Worm (Caenorhabditis elegans) whole organism, L4/young adult: ENCODE results near the gene C53A3.1.
"Not testable (repeated sequence)": the region's sequence is repeated elsewhere in the genome, so short reads cannot be mapped to it uniquely, and the experiment has no call there.

Experiments
- W03F9.2 ChIP-seq: fragments of 150-350 bp; optimal IDR thresholded peaks from 2 replicates; lab custom pipeline; 2014; ENCODE audit warnings: missing biosample characterization, missing genetic modification characterization
- dao-5 ChIP-seq: sonication (generic microtip); optimal IDR thresholded peaks from 2 replicates; lab custom pipeline; 2016; ENCODE audit warnings: missing genotype, missing genetic modification characterization, moderate library complexity, missing compliant biosample characterization
- him-1 ChIP-seq: sonication (generic microtip); optimal IDR thresholded peaks from 2 replicates; lab custom pipeline; 2016; ENCODE audit warnings: missing genotype, missing genetic modification reagents, missing genetic modification characterization, missing compliant biosample characterization

Gene C53A3.1

ce11 chrV:5760132-5760531 is at the start of gene C53A3.1:
Gene C53A3.1, minus strand, starts transcription at chrV:5760232.
- TF ChIP-seq W03F9.2, result no peak
- TF ChIP-seq dao-5 (tag; lab: Kevin White, UChicago), result no peak
- TF ChIP-seq him-1, result no peak

- no peak for TF ChIP-seq W03F9.2
- no peak for TF ChIP-seq dao-5 (tag; lab: Kevin White, UChicago)
- TF ChIP-seq him-1, result no peak
Measured at ce11 chrV:5805467-5805866, 45.4 kb upstream of the C53A3.1 start, which contains the start of gene ZC250.5. Gene ZC250.5, plus strand, starts transcription at chrV:5805767.

ce11 chrV:5799373-5799772 is 39.3 kb upstream of the C53A3.1 start, which contains the start of gene cyn-17:
Gene cyn-17, plus strand, starts transcription at chrV:5799673.
- TF ChIP-seq him-1 (no peak), W03F9.2 (no peak), dao-5 (tag; lab: Kevin White, UChicago) (no peak)

ce11 chrV:5798132-5798531 is 38.1 kb upstream of the C53A3.1 start, which contains the start of gene nstp-3:
Gene nstp-3, minus strand, starts transcription at chrV:5798232.
- TF ChIP-seq W03F9.2, result no peak
- no peak for TF ChIP-seq him-1
- no peak for TF ChIP-seq dao-5 (tag; lab: Kevin White, UChicago)

ce11 chrV:5792031-5792430 is 32.0 kb upstream of the C53A3.1 start, which contains the start of gene ZC250.2:
Gene ZC250.2, plus strand, starts transcription at chrV:5792331.
- TF ChIP-seq dao-5 (tag; lab: Kevin White, UChicago), result no peak
- no peak for TF ChIP-seq him-1
- TF ChIP-seq W03F9.2, result no peak

ce11 chrV:5790497-5791280 is 30.7 kb upstream of the C53A3.1 start, which contains the start of the genes nhr-142 and F44E7.9:
Gene nhr-142, minus strand, starts transcription at chrV:5790553.
Gene F44E7.9, plus strand, starts transcription at chrV:5791230.
- TF ChIP-seq him-1, result peak; percentile 69
- TF ChIP-seq W03F9.2, result peak; percentile 90
- TF ChIP-seq dao-5 (tag; lab: Kevin White, UChicago), result no peak

ce11 chrV:5788650-5789049 is 28.6 kb upstream of the C53A3.1 start:
- no peak for TF ChIP-seq W03F9.2

- TF ChIP-seq dao-5 (tag; lab: Kevin White, UChicago), result no peak
- TF ChIP-seq W03F9.2, result no peak
- TF ChIP-seq him-1, result no peak
Measured at ce11 chrV:5785372-5785771, 25.3 kb upstream of the C53A3.1 start, which contains the start of gene F44E7.7. Gene F44E7.7, minus strand, starts transcription at chrV:5785472.

- TF ChIP-seq W03F9.2 (no peak), dao-5 (tag; lab: Kevin White, UChicago) (no peak), him-1 (no peak)
Measured at ce11 chrV:5782687-5783086, 22.7 kb upstream of the C53A3.1 start, which contains the start of gene fbxa-183. Gene fbxa-183, minus strand, starts transcription at chrV:5782787.

ce11 chrV:5780713-5781360 is 20.8 kb upstream of the C53A3.1 start, which contains the start of gene F44E7.5:
Gene F44E7.5, minus strand, starts transcription at chrV:5780922.
- TF ChIP-seq dao-5 (tag; lab: Kevin White, UChicago), result no peak
- TF ChIP-seq W03F9.2, result peak; percentile 50
- TF ChIP-seq him-1, result no peak

- TF ChIP-seq dao-5 (tag; lab: Kevin White, UChicago) (no peak), him-1 (no peak), W03F9.2 (no peak)
Measured at ce11 chrV:5779984-5780383, 20.0 kb upstream of the C53A3.1 start.

ce11 chrV:5776941-5777340 is 16.9 kb upstream of the C53A3.1 start, which contains the start of gene F44E7.4:
Gene F44E7.4, minus strand, starts transcription at chrV:5776953.
- not testable (repeated sequence) for TF ChIP-seq W03F9.2; dao-5 (tag; lab: Kevin White, UChicago); him-1

ce11 chrV:5774137-5774536 is 14.1 kb upstream of the C53A3.1 start:
- TF ChIP-seq W03F9.2, result no peak
- TF ChIP-seq him-1, result no peak
- no peak for TF ChIP-seq dao-5 (tag; lab: Kevin White, UChicago)

ce11 chrV:5772503-5772902 is 12.5 kb upstream of the C53A3.1 start:
- no peak for TF ChIP-seq dao-5 (tag; lab: Kevin White, UChicago)
- TF ChIP-seq W03F9.2, result no peak
- TF ChIP-seq him-1, result no peak

ce11 chrV:5771627-5772026 is 11.6 kb upstream of the C53A3.1 start, which contains the start of gene F44E7.3:
Gene F44E7.3, plus strand, starts transcription at chrV:5771945.
- TF ChIP-seq dao-5 (tag; lab: Kevin White, UChicago), result no peak
- no peak for TF ChIP-seq him-1
- TF ChIP-seq W03F9.2, result no peak
